Worm (Caenorhabditis elegans) whole organism, L1 larva: ENCODE data around the gene his-41.
A peak's percentile ranks its signal among the peaks of the same experiment; 100 is the strongest.

ENCODE experiments used
- C04F5.9 ChIP-seq: sonication (generic microtip); optimal IDR thresholded peaks from 2 replicates; lab custom pipeline; 2016; ENCODE audit warnings: missing genetic modification characterization, missing compliant biosample characterization
- C16A3.4 ChIP-seq: fragments of 150-350 bp; optimal IDR thresholded peaks from 2 replicates; lab custom pipeline; 2014; ENCODE audit warnings: missing biosample characterization, missing genetic modification characterization
- F16B12.6 ChIP-seq: fragments of 150-350 bp; optimal IDR thresholded peaks from 2 replicates; lab custom pipeline; 2014; ENCODE audit warnings: missing biosample characterization, missing genetic modification characterization
- aha-1 ChIP-seq: fragments of 150-350 bp; optimal IDR thresholded peaks from 2 replicates; lab custom pipeline; 2014; ENCODE audit warnings: missing biosample characterization, missing genetic modification characterization
- blmp-1 ChIP-seq: fragments of 150-350 bp; optimal IDR thresholded peaks from 2 replicates; lab custom pipeline; 2014; ENCODE audit warnings: missing biosample characterization, missing genetic modification characterization
- ceh-82 ChIP-seq, 3 experiments: fragments of 150-350 bp in 1 of 3; sonication (generic microtip) in 2 of 3; optimal IDR thresholded peaks; 2 replicates each; lab custom pipeline; 2014 to 2017; ENCODE audit warnings: missing biosample characterization in 3 of 3, missing genetic modification characterization in 3 of 3
- ceh-88 ChIP-seq: fragments of 200-800 bp; sonication (Bioruptor generic); IDR thresholded peaks from 2 replicates; pipeline ENCODE4 v1.3.6; 2022; ENCODE audit warnings: missing genetic modification characterization, missing compliant biosample characterization
- ces-1 ChIP-seq: fragments of 150-350 bp; optimal IDR thresholded peaks from 2 replicates; lab custom pipeline; 2014; ENCODE audit warnings: missing biosample characterization, missing genetic modification reagents, missing genetic modification characterization
- dpl-1 ChIP-seq, 3 experiments: fragments of 150-350 bp in 2 of 3; sonication (generic microtip) in 1 of 3; optimal IDR thresholded peaks; 2 replicates each; lab custom pipeline; 2014 to 2017; ENCODE audit warnings: missing biosample characterization in 3 of 3, missing genetic modification characterization in 3 of 3, missing genetic modification reagents in 3 of 3
- dsc-1 ChIP-seq: sonication (generic microtip); optimal IDR thresholded peaks from 2 replicates; lab custom pipeline; 2016; ENCODE audit warnings: mild to moderate bottlenecking, missing genetic modification characterization, missing compliant biosample characterization
- efl-1 ChIP-seq, 4 experiments: fragments of 150-350 bp; optimal IDR thresholded peaks in 3 of 4; peaks in 1 of 4; 1 replicate in 1 of 4; 2 replicates in 3 of 4; lab custom pipeline; 2014; ENCODE audit warnings: missing biosample characterization in 2 of 4, missing genetic modification characterization in 2 of 4, missing genetic modification reagents in 2 of 4
- egl-13 ChIP-seq: sonication (generic microtip); optimal IDR thresholded peaks from 2 replicates; lab custom pipeline; 2016; ENCODE audit warnings: missing genotype, missing genetic modification reagents, missing genetic modification characterization, missing compliant biosample characterization
- fkh-10 ChIP-seq: sonication (generic microtip); optimal IDR thresholded peaks from 2 replicates; lab custom pipeline; 2017; ENCODE audit warnings: missing biosample characterization, missing genetic modification reagents, missing genetic modification characterization
- fkh-8 ChIP-seq: sonication (generic microtip); optimal IDR thresholded peaks from 2 replicates; lab custom pipeline; 2016; ENCODE audit warnings: mild to moderate bottlenecking, missing genetic modification characterization, missing compliant biosample characterization
- fos-1 ChIP-seq: fragments of 150-350 bp; optimal IDR thresholded peaks from 2 replicates; lab custom pipeline; 2014; ENCODE audit warnings: missing biosample characterization, missing genetic modification characterization
- grh-1 ChIP-seq: fragments of 200-800 bp; sonication (Bioruptor generic); IDR thresholded peaks from 2 replicates; pipeline ENCODE4 v1.3.6; 2022; ENCODE audit warnings: missing genetic modification reagents, missing genetic modification characterization, missing compliant biosample characterization
- hlh-4 ChIP-seq: sonication (generic microtip); optimal IDR thresholded peaks from 2 replicates; lab custom pipeline; 2016; ENCODE audit warnings: mild to moderate bottlenecking, missing genetic modification characterization, missing compliant biosample characterization
- irx-1 ChIP-seq: sonication (generic microtip); optimal IDR thresholded peaks from 2 replicates; lab custom pipeline; 2016; ENCODE audit warnings: missing genetic modification characterization, missing compliant biosample characterization
- isw-1 ChIP-seq: fragments of 200-800 bp; sonication (Bioruptor generic); IDR thresholded peaks from 2 replicates; pipeline ENCODE4 v1.3.6; 2022; ENCODE audit warnings: missing genetic modification characterization, missing compliant biosample characterization
- lin-14 ChIP-seq: fragments of 200-800 bp; sonication (Bioruptor generic); optimal IDR thresholded peaks from 2 replicates; lab custom pipeline; 2018; ENCODE audit warnings: mild to moderate bottlenecking, missing genetic modification characterization, moderate library complexity, missing compliant biosample characterization
- mdl-1 ChIP-seq, 2 experiments: fragments of 150-350 bp; optimal IDR thresholded peaks; 2 replicates each; lab custom pipeline; 2014 to 2017; ENCODE audit warnings: missing biosample characterization in 2 of 2, missing genetic modification characterization in 2 of 2, inconsistent platforms in 1 of 2
- mef-2 ChIP-seq: fragments of 150-350 bp; optimal IDR thresholded peaks from 2 replicates; lab custom pipeline; 2014; ENCODE audit warnings: missing biosample characterization, missing genetic modification characterization
- mep-1 ChIP-seq: fragments of 150-350 bp; optimal IDR thresholded peaks from 2 replicates; lab custom pipeline; 2014; ENCODE audit warnings: missing biosample characterization, missing genetic modification characterization
- nhr-19 ChIP-seq: fragments of 200-800 bp; sonication (Bioruptor generic); conservative IDR thresholded peaks from 2 replicates; pipeline ENCODE4 v1.3.6; 2022; ENCODE audit warnings: missing genetic modification characterization, missing compliant biosample characterization
- nhr-20 ChIP-seq: sonication (generic microtip); optimal IDR thresholded peaks from 2 replicates; lab custom pipeline; 2016; ENCODE audit warnings: mild to moderate bottlenecking, missing genetic modification characterization, missing compliant biosample characterization
- nhr-47 ChIP-seq: sonication (generic microtip); optimal IDR thresholded peaks from 2 replicates; lab custom pipeline; 2016; ENCODE audit warnings: mild to moderate bottlenecking, missing genetic modification characterization, moderate library complexity, missing compliant biosample characterization
- nhr-71 ChIP-seq: sonication (generic microtip); optimal IDR thresholded peaks from 2 replicates; lab custom pipeline; 2016; ENCODE audit warnings: mild to moderate bottlenecking, missing genetic modification characterization, moderate library complexity, missing compliant biosample characterization
- nhr-77 ChIP-seq: fragments of 150-350 bp; optimal IDR thresholded peaks from 2 replicates; lab custom pipeline; 2014; ENCODE audit warnings: missing biosample characterization, missing genetic modification characterization
- nhr-85 ChIP-seq: sonication (generic microtip); peaks from one replicate; lab custom pipeline; 2016; ENCODE audit warnings: missing genetic modification characterization, inconsistent platforms, missing compliant biosample characterization
- nhr-90 ChIP-seq: sonication (generic microtip); optimal IDR thresholded peaks from 2 replicates; lab custom pipeline; 2016; ENCODE audit warnings: mild to moderate bottlenecking, missing genetic modification characterization, missing compliant biosample characterization; ENCODE audit not compliant: poor library complexity
- pax-3 ChIP-seq: fragments of 200-800 bp; sonication (Bioruptor generic); optimal IDR thresholded peaks from 2 replicates; lab custom pipeline; 2018; ENCODE audit warnings: mild to moderate bottlenecking, missing genetic modification characterization, moderate library complexity, missing compliant biosample characterization
- skn-1 ChIP-seq: fragments of 150-350 bp; optimal IDR thresholded peaks from 2 replicates; lab custom pipeline; 2014; ENCODE audit warnings: missing biosample characterization, missing genetic modification characterization
- snpc-4 ChIP-seq: fragments of 150-350 bp; optimal IDR thresholded peaks from 2 replicates; lab custom pipeline; 2014; ENCODE audit warnings: missing biosample characterization, missing genetic modification characterization
- snu-23 ChIP-seq: sonication (generic microtip); optimal IDR thresholded peaks from 2 replicates; lab custom pipeline; 2016; ENCODE audit warnings: missing genetic modification characterization, missing compliant biosample characterization
- sox-4 ChIP-seq: sonication (generic microtip); optimal IDR thresholded peaks from 2 replicates; lab custom pipeline; 2016; ENCODE audit warnings: missing genetic modification characterization, missing compliant biosample characterization
- sptf-1 ChIP-seq: fragments of 150-350 bp; optimal IDR thresholded peaks from 2 replicates; lab custom pipeline; 2014; ENCODE audit warnings: missing biosample characterization, missing genetic modification characterization
- swsn-7 ChIP-seq: sonication (generic microtip); optimal IDR thresholded peaks from 2 replicates; lab custom pipeline; 2016; ENCODE audit warnings: missing genetic modification characterization, missing compliant biosample characterization
- unc-130 ChIP-seq: fragments of 150-350 bp; optimal IDR thresholded peaks from 2 replicates; lab custom pipeline; 2017; ENCODE audit warnings: missing biosample characterization, missing genetic modification characterization, inconsistent platforms
- xbp-1 ChIP-seq: sonication (generic microtip); optimal IDR thresholded peaks from 2 replicates; lab custom pipeline; 2016; ENCODE audit warnings: missing genetic modification characterization, missing compliant biosample characterization
- zag-1 ChIP-seq: fragments of 150-350 bp; optimal IDR thresholded peaks from 2 replicates; lab custom pipeline; 2014; ENCODE audit warnings: missing biosample characterization, missing genetic modification characterization
- zip-4 ChIP-seq: fragments of 200-800 bp; sonication (Bioruptor generic); optimal IDR thresholded peaks from 2 replicates; lab custom pipeline; 2018; ENCODE audit warnings: mild to moderate bottlenecking, missing genetic modification characterization, moderate library complexity, missing compliant biosample characterization
- ztf-11 ChIP-seq, 2 experiments: sonication (generic microtip); optimal IDR thresholded peaks; 2 replicates each; lab custom pipeline; 2016 to 2017; ENCODE audit warnings: missing genetic modification characterization in 2 of 2, missing biosample characterization in 1 of 2, missing compliant biosample characterization in 1 of 2
- ztf-4 ChIP-seq: fragments of 150-350 bp; optimal IDR thresholded peaks from 2 replicates; lab custom pipeline; 2014; ENCODE audit warnings: missing biosample characterization, missing genetic modification characterization

his-41 gene

DNA sequence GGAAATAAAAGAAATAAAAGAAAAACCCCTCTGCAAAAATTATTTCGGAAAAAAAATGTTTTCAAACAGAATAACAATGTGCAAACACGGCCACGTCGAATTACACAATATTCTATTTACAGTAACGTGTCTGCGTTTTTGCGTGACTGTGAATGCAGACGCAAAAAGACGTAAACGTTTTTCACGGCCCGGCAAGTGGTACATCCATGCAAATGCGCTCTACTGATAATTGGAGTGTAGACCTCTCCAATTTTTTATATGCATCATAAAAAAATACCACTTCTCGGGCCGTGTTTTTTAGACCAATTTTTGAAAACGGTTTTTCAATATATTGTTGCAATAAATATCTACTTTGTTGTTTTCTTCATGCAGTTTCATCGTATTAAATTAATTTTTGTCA, 4.1 kb downstream of the his-41 start, which contains the start of gene nstp-10 (continued):
- TF ChIP-seq nhr-85 (tag; lab: Kevin White, UChicago) (no peak), mep-1 (peak; percentile 12), ztf-4 (tag; lab: Kevin White, UChicago) (no peak), hlh-4 (tag; lab: Kevin White, UChicago) (no peak), skn-1 (tag; lab: Kevin White, UChicago) (peak; percentile 21), efl-1 (optimal IDR thresholded peaks at IDR 0.05; lab: Kevin White, UChicago) (peak; percentile 64 to 68), efl-1 (GFP tag; optimal IDR thresholded peaks at IDR 0.05 in 1 of 2; lab: Kevin White, UChicago) (peak in 1 of 2 experiments; percentile 53), nhr-20 (tag; lab: Kevin White, UChicago) (peak; percentile 44), nhr-47 (tag; lab: Kevin White, UChicago) (peak; percentile 45), F16B12.6 (tag; lab: Kevin White, UChicago) (peak; percentile 73), nhr-90 (no peak), ces-1 (GFP tag; lab: Kevin White, UChicago) (no peak), blmp-1 (no peak), irx-1 (tag; lab: Kevin White, UChicago) (peak; percentile 12), swsn-7 (tag; lab: Kevin White, UChicago) (peak; percentile 46), nhr-71 (tag; lab: Kevin White, UChicago) (peak; percentile 54), xbp-1 (tag; lab: Kevin White, UChicago) (peak; percentile 51), lin-14 (GFP tag; lab: Kevin White, UChicago) (peak; percentile 67), C04F5.9 (tag; lab: Kevin White, UChicago) (no peak), fos-1 (tag; lab: Kevin White, UChicago) (peak; percentile 12), nhr-19 (GFP tag; lab: Robert Waterston, UW) (peak; percentile 50), zag-1 (tag; lab: Kevin White, UChicago) (no peak), snpc-4 (tag; lab: Kevin White, UChicago) (peak; percentile 4), dpl-1 (GFP tag; optimal IDR thresholded peaks at IDR 0.05; lab: Kevin White, UChicago) (peak; percentile 12 to 46 (median 43)), sptf-1 (tag; lab: Kevin White, UChicago) (no peak), snu-23 (GFP tag; lab: Kevin White, UChicago) (peak; percentile 67)

DNA sequence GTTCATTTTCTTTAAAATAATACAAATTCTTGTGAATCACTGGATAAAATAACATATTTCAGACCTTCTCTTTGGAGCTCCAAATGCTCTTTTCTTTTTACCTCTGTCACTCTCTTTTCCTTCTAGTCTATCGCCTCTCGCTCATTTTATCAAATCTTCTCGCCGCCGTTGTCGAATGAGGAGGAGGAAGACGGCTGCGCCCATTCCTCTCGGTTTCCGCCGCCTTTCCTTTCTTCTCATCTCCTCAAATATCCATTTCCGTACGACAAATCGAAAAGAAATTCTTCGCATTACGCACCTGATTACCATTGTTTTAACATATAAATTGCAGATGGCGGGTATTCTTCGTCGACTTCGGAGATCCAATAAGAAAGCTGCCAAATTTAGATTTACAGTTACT, 5.0 kb downstream of the his-41 start, which contains the start of gene ehbp-1:
TSS of gene ehbp-1 (plus strand) at position 332 of the 400 bp plus-strand sequence.
- peak; percentile 67 for TF ChIP-seq blmp-1
- no peak for TF ChIP-seq C16A3.4 (tag; lab: Kevin White, UChicago)
- peak; percentile 18 for TF ChIP-seq egl-13 (tag; lab: Kevin White, UChicago)
- TF ChIP-seq fkh-10 (GFP tag; lab: Kevin White, UChicago) = peak; percentile 58
- TF ChIP-seq lin-14 (GFP tag; lab: Kevin White, UChicago) = peak; percentile 80
- TF ChIP-seq nhr-85 (tag; lab: Kevin White, UChicago) = no peak
- TF ChIP-seq nhr-71 (tag; lab: Kevin White, UChicago) = peak; percentile 18
- TF ChIP-seq unc-130 (tag; lab: Kevin White, UChicago) = no peak
- peak; percentile 0 for TF ChIP-seq swsn-7 (tag; lab: Kevin White, UChicago)
- TF ChIP-seq snu-23 (GFP tag; lab: Kevin White, UChicago) = peak; percentile 1
- no peak for TF ChIP-seq nhr-77 (tag; lab: Kevin White, UChicago)

DNA sequence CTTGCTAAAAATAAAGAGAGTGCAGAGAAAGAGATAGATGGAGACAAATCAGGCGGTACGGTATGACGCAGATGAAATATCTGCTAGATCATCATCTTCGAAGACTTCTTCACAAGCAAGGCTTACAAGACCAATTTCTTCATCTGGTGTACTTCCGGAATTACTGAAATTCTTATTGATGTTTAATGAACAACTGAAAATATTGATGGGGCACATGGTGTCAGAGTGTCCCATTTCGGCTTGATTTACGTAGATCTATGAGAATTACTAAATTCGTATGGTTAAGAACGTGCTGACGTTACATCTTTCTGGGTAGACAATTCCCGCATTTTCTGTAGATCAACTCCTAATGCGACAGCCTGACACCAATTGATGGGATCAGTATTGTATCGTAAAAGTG, 11.3 kb downstream of the his-41 start:
- TF ChIP-seq unc-130 (tag; lab: Kevin White, UChicago) = no peak
- TF ChIP-seq efl-1 (optimal IDR thresholded peaks at IDR 0.05; lab: Kevin White, UChicago) = no peak
- peak in 1 of 2 experiments; percentile 25 for TF ChIP-seq efl-1 (GFP tag; optimal IDR thresholded peaks at IDR 0.05 in 1 of 2; lab: Kevin White, UChicago)
- TF ChIP-seq ceh-88 (GFP tag; lab: Robert Waterston, UW) = no peak

DNA sequence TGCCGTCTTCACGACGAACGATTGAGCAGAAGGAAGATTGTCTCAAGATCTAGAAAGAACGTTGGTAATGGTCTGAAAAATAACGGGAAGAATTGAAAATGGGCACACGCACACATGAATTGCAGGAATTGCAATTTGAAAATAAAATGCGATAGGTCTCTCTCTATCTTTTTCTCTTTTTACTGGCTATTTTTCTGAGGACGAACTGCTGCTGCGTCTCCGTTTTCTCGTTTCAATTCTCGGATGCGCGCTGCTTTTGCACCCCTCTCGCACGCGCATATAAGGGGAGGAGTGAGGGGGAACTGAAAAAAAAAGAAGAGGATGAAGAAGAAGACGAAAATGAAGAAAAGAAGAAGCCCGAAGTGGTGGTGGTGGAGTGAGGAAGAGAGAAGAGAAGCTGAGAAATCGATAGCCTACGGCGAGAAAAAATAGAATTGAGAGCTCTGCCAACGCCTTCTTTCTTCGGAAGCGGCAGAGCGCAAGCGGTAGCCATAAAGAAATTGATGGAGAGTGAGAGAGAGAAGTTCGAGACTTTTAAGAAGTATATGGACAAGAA, 16.4 kb downstream of the his-41 start, which contains the start of gene rgef-1:
TSS of gene rgef-1 (minus strand) at position 51 of the 556 bp plus-strand sequence.
- TF ChIP-seq swsn-7 (tag; lab: Kevin White, UChicago) = peak; percentile 71
- TF ChIP-seq blmp-1 = no peak
- TF ChIP-seq mef-2 (tag; lab: Kevin White, UChicago) = peak; percentile 80
- no peak for TF ChIP-seq zip-4 (GFP tag; lab: Kevin White, UChicago)
- TF ChIP-seq grh-1 = no peak
- no peak for TF ChIP-seq aha-1 (tag; lab: Kevin White, UChicago)
- TF ChIP-seq ceh-88 (GFP tag; lab: Robert Waterston, UW) = no peak
- TF ChIP-seq pax-3 (tag; lab: Kevin White, UChicago) = peak; percentile 3
- TF ChIP-seq xbp-1 (tag; lab: Kevin White, UChicago) = peak; percentile 23
- TF ChIP-seq isw-1 (GFP tag; lab: Robert Waterston, UW) = peak; percentile 62
- peak; percentile 88 for TF ChIP-seq fkh-8 (tag; lab: Kevin White, UChicago)
- TF ChIP-seq skn-1 (tag; lab: Kevin White, UChicago) = peak; percentile 5
- peak; percentile 35 for TF ChIP-seq dsc-1 (tag; lab: Kevin White, UChicago)
- TF ChIP-seq snpc-4 (tag; lab: Kevin White, UChicago) = no peak
- peak; percentile 16 for TF ChIP-seq fos-1 (tag; lab: Kevin White, UChicago)
- TF ChIP-seq mdl-1 (tag; optimal IDR thresholded peaks at IDR 0.05; lab: Kevin White, UChicago) = no peak
- no peak for TF ChIP-seq C04F5.9 (tag; lab: Kevin White, UChicago)
- TF ChIP-seq ztf-11 (tag; optimal IDR thresholded peaks at IDR 0.05; lab: Kevin White, UChicago) = peak in 1 of 2 experiments; percentile 26
- TF ChIP-seq efl-1 (optimal IDR thresholded peaks at IDR 0.05; lab: Kevin White, UChicago) = peak; percentile 30 to 34
- TF ChIP-seq efl-1 (GFP tag; optimal IDR thresholded peaks at IDR 0.05 in 1 of 2; lab: Kevin White, UChicago) = peak in 1 of 2 experiments; percentile 3
- TF ChIP-seq sox-4 = no peak
- TF ChIP-seq fkh-10 (GFP tag; lab: Kevin White, UChicago) = peak; percentile 96
- TF ChIP-seq ceh-82 (tag; optimal IDR thresholded peaks at IDR 0.05; lab: Kevin White, UChicago) = peak; percentile 30 to 82 (median 59)
